Worm (Caenorhabditis elegans) whole organism, early embryonic: ENCODE measurements around the gene Y54G11A.19.

Source experiments
- hmg-4 ChIP-seq: fragments of 200-800 bp; sonication (Bioruptor generic); optimal IDR thresholded peaks from 2 replicates; lab custom pipeline; 2018; ENCODE audit warnings: mild to moderate bottlenecking, missing genetic modification characterization, missing compliant biosample characterization
- pes-1 ChIP-seq: fragments of 200-800 bp; sonication (Bioruptor generic); IDR thresholded peaks from 2 replicates; pipeline ENCODE4 v1.3.6; 2022; ENCODE audit warnings: missing genetic modification reagents, missing genetic modification characterization, missing compliant biosample characterization
- tbx-37 ChIP-seq: fragments of 200-800 bp; sonication (Bioruptor generic); conservative IDR thresholded peaks from 2 replicates; pipeline ENCODE4 v1.3.6; 2022; ENCODE audit warnings: missing genetic modification reagents, missing genetic modification characterization, missing compliant biosample characterization

DNA sequence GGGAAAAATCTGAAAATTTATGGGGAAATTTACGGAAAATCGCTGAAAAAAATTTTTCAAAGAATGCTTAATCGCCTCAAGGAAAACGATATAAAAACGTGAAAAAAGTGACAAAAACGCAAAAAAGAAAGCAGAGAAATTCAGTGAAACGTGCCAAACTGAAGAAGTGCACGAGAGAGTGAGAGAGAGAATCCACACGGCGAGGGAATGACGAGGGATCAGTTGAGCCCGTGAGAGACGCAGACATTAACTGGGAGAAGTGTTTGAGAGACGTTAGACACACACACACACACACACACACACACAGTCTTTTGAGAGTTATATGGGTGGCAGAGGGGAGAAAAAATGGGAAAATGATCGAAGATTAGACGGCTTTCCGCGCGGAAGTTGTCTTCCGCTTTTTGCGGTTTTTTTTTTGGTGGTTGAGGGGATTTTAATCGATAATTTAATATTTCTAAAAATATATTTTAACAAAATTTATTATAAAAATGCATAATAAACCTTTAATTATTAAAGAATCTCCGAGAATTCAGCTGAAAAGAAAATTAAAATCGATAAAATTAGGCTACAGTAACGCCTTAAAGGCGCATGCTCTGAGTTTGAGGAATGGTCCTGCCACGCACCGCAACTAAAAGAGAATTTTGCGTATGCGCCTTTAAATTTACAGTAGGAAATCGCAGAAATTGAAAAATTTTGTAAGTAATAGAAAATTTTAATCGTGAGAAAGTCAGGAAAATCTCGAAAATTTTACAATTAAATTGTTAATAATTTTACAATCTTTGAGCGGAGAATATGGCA lies 12.0 kb downstream of the Y54G11A.19 start:
- TF ChIP-seq hmg-4 (no peak), tbx-37 (GFP tag; lab: Robert Waterston, UW) (no peak), pes-1 (no peak)
